Fruit fly (Drosophila melanogaster) whole organism, prepupa: ENCODE measurements around the gene CG44037.

Experiments used
- CG11762 ChIP-seq: fragments of 200-800 bp; sonication (Bioruptor generic); optimal IDR thresholded peaks from 3 replicates; lab custom pipeline; 2016; ENCODE audit warnings: missing biosample characterization, missing genetic modification characterization; ENCODE audit not compliant: insufficient read depth
- CG11902 ChIP-seq: fragments of 200-800 bp; sonication (Bioruptor generic); optimal IDR thresholded peaks from 3 replicates; lab custom pipeline; 2016; ENCODE audit warnings: missing biosample characterization, missing genetic modification characterization
- CG3032 ChIP-seq: fragments of 200-800 bp; optimal IDR thresholded peaks from 2 replicates; lab custom pipeline; 2019; ENCODE audit warnings: missing biosample characterization, mild to moderate bottlenecking, missing genetic modification characterization, moderate library complexity
- CG32006 ChIP-seq: fragments of 200-800 bp; sonication (Bioruptor generic); optimal IDR thresholded peaks from 3 replicates; lab custom pipeline; 2017; ENCODE audit warnings: missing biosample characterization, mild to moderate bottlenecking, missing genetic modification characterization
- CG34406 ChIP-seq: fragments of 200-800 bp; sonication (Bioruptor generic); optimal IDR thresholded peaks from 3 replicates; lab custom pipeline; 2016; ENCODE audit warnings: missing biosample characterization, missing genetic modification characterization
- CG3919 ChIP-seq: fragments of 200-800 bp; sonication (Bioruptor generic); optimal IDR thresholded peaks from 3 replicates; lab custom pipeline; 2016; ENCODE audit warnings: missing biosample characterization, missing genetic modification characterization
- CG6276 ChIP-seq: fragments of 200-800 bp; sonication (Bioruptor generic); optimal IDR thresholded peaks from 2 replicates; lab custom pipeline; 2017; ENCODE audit warnings: missing biosample characterization, mild to moderate bottlenecking, missing genetic modification characterization
- CG6854 ChIP-seq: fragments of 200-800 bp; sonication (Bioruptor generic); optimal IDR thresholded peaks from 2 replicates; lab custom pipeline; 2017; ENCODE audit warnings: missing biosample characterization, mild to moderate bottlenecking, missing genetic modification characterization
- CG8119 ChIP-seq: fragments of 200-800 bp; sonication (Bioruptor generic); IDR thresholded peaks from 3 replicates; pipeline ENCODE4 v1.3.6; 2022; ENCODE audit warnings: missing biosample characterization, missing genetic modification characterization
- CG8319 ChIP-seq: fragments of 200-800 bp; sonication (Bioruptor generic); optimal IDR thresholded peaks from 3 replicates; lab custom pipeline; 2016; ENCODE audit warnings: missing biosample characterization, missing genetic modification characterization
- CG8632 ChIP-seq: fragments of 200-800 bp; sonication (Bioruptor generic); optimal IDR thresholded peaks from 3 replicates; lab custom pipeline; 2016; ENCODE audit warnings: missing biosample characterization, missing genetic modification characterization
- CG9139 ChIP-seq: fragments of 200-800 bp; sonication (Bioruptor generic); optimal IDR thresholded peaks from 3 replicates; lab custom pipeline; 2017; ENCODE audit warnings: missing biosample characterization, mild to moderate bottlenecking, missing genetic modification characterization
- Eip93F ChIP-seq: fragments of 200-800 bp; sonication (Bioruptor generic); optimal IDR thresholded peaks from 2 replicates; lab custom pipeline; 2016; ENCODE audit warnings: missing biosample characterization, mild to moderate bottlenecking, missing genetic modification characterization
- Ets21C ChIP-seq: fragments of 200-800 bp; sonication (Bioruptor generic); optimal IDR thresholded peaks from 3 replicates; lab custom pipeline; 2016; ENCODE audit warnings: missing biosample characterization, missing genetic modification characterization
- Hr39 ChIP-seq: fragments of 200-800 bp; sonication (Bioruptor generic); optimal IDR thresholded peaks from 2 replicates; lab custom pipeline; 2016; ENCODE audit warnings: missing biosample characterization, missing genetic modification characterization
- Met ChIP-seq: fragments of 200-800 bp; sonication (Bioruptor generic); optimal IDR thresholded peaks from 3 replicates; lab custom pipeline; 2016; ENCODE audit warnings: missing biosample characterization, missing genetic modification characterization
- OdsH ChIP-seq: fragments of 200-800 bp; sonication (Bioruptor generic); optimal IDR thresholded peaks from 3 replicates; lab custom pipeline; 2016; ENCODE audit warnings: missing biosample characterization, missing genetic modification characterization
- Sox14 ChIP-seq: fragments of 200-800 bp; sonication (Bioruptor generic); optimal IDR thresholded peaks from 3 replicates; lab custom pipeline; 2016; ENCODE audit warnings: missing biosample characterization, missing genetic modification characterization
- Sox15 ChIP-seq: fragments of 200-800 bp; sonication (Bioruptor generic); optimal IDR thresholded peaks from 3 replicates; lab custom pipeline; 2016; ENCODE audit warnings: missing biosample characterization, missing genetic modification characterization
- acj6 ChIP-seq: fragments of 200-800 bp; sonication (Bioruptor generic); optimal IDR thresholded peaks from 3 replicates; lab custom pipeline; 2016; ENCODE audit warnings: missing biosample characterization, missing genetic modification characterization
- dac ChIP-seq: fragments of 200-800 bp; sonication (Bioruptor generic); optimal IDR thresholded peaks from 2 replicates; lab custom pipeline; 2017; ENCODE audit warnings: missing biosample characterization, mild to moderate bottlenecking, missing genetic modification characterization
- eg ChIP-seq: fragments of 200-800 bp; sonication (Bioruptor generic); IDR thresholded peaks from 3 replicates; pipeline ENCODE4 v1.3.6; 2022; ENCODE audit warnings: missing biosample characterization, missing genetic modification characterization
- esn ChIP-seq: fragments of 200-800 bp; sonication (Bioruptor generic); optimal IDR thresholded peaks from 2 replicates; lab custom pipeline; 2016; ENCODE audit warnings: missing biosample characterization, mild to moderate bottlenecking, missing genetic modification characterization, moderate library complexity
- fd85E ChIP-seq: fragments of 200-800 bp; sonication (Bioruptor generic); optimal IDR thresholded peaks from 3 replicates; lab custom pipeline; 2016; ENCODE audit warnings: missing biosample characterization, missing genetic modification characterization
- fkh ChIP-seq: fragments of 200-800 bp; sonication (Bioruptor generic); optimal IDR thresholded peaks from 3 replicates; lab custom pipeline; 2017; ENCODE audit warnings: missing biosample characterization, mild to moderate bottlenecking, missing genetic modification characterization, moderate library complexity
- net ChIP-seq: fragments of 200-800 bp; sonication (Bioruptor generic); optimal IDR thresholded peaks from 3 replicates; lab custom pipeline; 2016; ENCODE audit warnings: missing biosample characterization, missing genetic modification characterization
- pdm3 ChIP-seq: fragments of 200-800 bp; sonication (Bioruptor generic); optimal IDR thresholded peaks from 3 replicates; lab custom pipeline; 2016; ENCODE audit warnings: missing biosample characterization, missing genetic modification characterization
- spab ChIP-seq: fragments of 200-800 bp; sonication (Bioruptor generic); optimal IDR thresholded peaks from 2 replicates; lab custom pipeline; 2017; ENCODE audit warnings: missing biosample characterization, mild to moderate bottlenecking, missing genetic modification characterization, missing genetic modification reagents
- ss ChIP-seq, 2 experiments: fragments of 200-800 bp; sonication (Bioruptor generic); optimal IDR thresholded peaks; 2 replicates in 1 of 2; 3 replicates in 1 of 2; lab custom pipeline; 2017 to 2018; ENCODE audit warnings: mild to moderate bottlenecking in 2 of 2, missing biosample characterization in 2 of 2, missing genetic modification characterization in 2 of 2, moderate library complexity in 1 of 2
- svp ChIP-seq: fragments of 200-800 bp; sonication (Bioruptor generic); peaks from one replicate; lab custom pipeline; 2016; ENCODE audit warnings: missing biosample characterization, missing genetic modification characterization
- topi ChIP-seq: fragments of 200-800 bp; sonication (Bioruptor generic); optimal IDR thresholded peaks from 3 replicates; lab custom pipeline; 2016; ENCODE audit warnings: missing biosample characterization, missing genetic modification characterization
- vri ChIP-seq: fragments of 200-800 bp; sonication (Bioruptor generic); optimal IDR thresholded peaks from 3 replicates; lab custom pipeline; 2016; ENCODE audit warnings: missing biosample characterization, mild to moderate bottlenecking, missing genetic modification characterization

CG44037 gene

dm6 chr3R:12239166-12239565, 19.4 kb upstream of the CG44037 start, which contains the start of gene Cyp313a3:
Gene Cyp313a3 (minus strand): TSS chr3R:12239266.
- no peak for TF ChIP-seq vri
- no peak for TF ChIP-seq svp (GFP tag; lab: Kevin White, UChicago)
- TF ChIP-seq ss (GFP tag; optimal IDR thresholded peaks at IDR 0.05; lab: Kevin White, UChicago), result no peak
- no peak for TF ChIP-seq fd85E (GFP tag; lab: Kevin White, UChicago)
- TF ChIP-seq CG34406, result no peak
- no peak for TF ChIP-seq spab (GFP tag; lab: Kevin White, UChicago)
- TF ChIP-seq topi, result no peak
- TF ChIP-seq CG8119 (GFP tag; lab: Robert Waterston, UW), result no peak
- no peak for TF ChIP-seq CG3032
- TF ChIP-seq CG6276, result no peak

- TF ChIP-seq CG6276, result peak; percentile 27
- no peak for TF ChIP-seq acj6 (GFP tag; lab: Kevin White, UChicago)
- TF ChIP-seq svp (GFP tag; lab: Kevin White, UChicago), result peak; percentile 99
- TF ChIP-seq net, result peak; percentile 15
- TF ChIP-seq vri, result no peak
- TF ChIP-seq eg (GFP tag; lab: Robert Waterston, UW), result peak; percentile 51; the same call in 1 of the 3 replicates
- TF ChIP-seq Hr39 (GFP tag; lab: Kevin White, UChicago), result no peak
- TF ChIP-seq fkh (GFP tag; lab: Kevin White, UChicago), result peak; percentile 78
- no peak for TF ChIP-seq esn
- TF ChIP-seq CG8632 (GFP tag; lab: Kevin White, UChicago), result no peak
- no peak for TF ChIP-seq Sox15
- no peak for TF ChIP-seq CG9139 (GFP tag; lab: Kevin White, UChicago)
- TF ChIP-seq OdsH (GFP tag; lab: Kevin White, UChicago), result no peak
- TF ChIP-seq CG3919 (GFP tag; lab: Kevin White, UChicago), result peak; percentile 14
- peak; percentile 4 for TF ChIP-seq topi
- no peak for TF ChIP-seq Met (GFP tag; lab: Kevin White, UChicago)
Observed at dm6 chr3R:12244468-12245060, 14.0 kb upstream of the CG44037 start.

DNA sequence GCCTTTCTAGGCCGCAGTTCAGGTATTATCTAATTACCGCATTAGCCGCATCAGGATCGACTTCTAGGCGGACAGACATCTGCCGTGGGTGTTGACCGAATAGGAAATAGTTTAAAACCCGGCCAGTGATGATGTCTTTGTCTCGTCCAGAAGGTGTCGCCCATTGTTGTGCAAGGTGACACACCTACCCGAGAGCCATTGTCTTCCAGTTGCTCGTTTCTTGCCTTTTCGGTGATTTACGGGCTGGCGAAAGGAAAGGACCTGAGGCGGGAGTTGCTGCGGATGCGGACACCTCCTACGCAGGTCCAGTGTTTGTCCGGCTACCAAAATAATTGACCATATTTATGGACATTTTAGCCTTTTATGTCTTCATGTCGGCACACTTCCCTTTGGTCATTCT, 10.3 kb upstream of the CG44037 start:
- no peak for TF ChIP-seq fkh (GFP tag; lab: Kevin White, UChicago)
- TF ChIP-seq pdm3 (GFP tag; lab: Kevin White, UChicago), result no peak
- no peak for TF ChIP-seq Ets21C
- TF ChIP-seq Sox15, result no peak
- TF ChIP-seq CG32006, result no peak
- no peak for TF ChIP-seq CG8319
- no peak for TF ChIP-seq svp (GFP tag; lab: Kevin White, UChicago)
- TF ChIP-seq CG11902, result no peak
- no peak for TF ChIP-seq ss (GFP tag; optimal IDR thresholded peaks at IDR 0.05; lab: Kevin White, UChicago)
- no peak for TF ChIP-seq acj6 (GFP tag; lab: Kevin White, UChicago)
- TF ChIP-seq, all 60 proteins: peak for 0

DNA sequence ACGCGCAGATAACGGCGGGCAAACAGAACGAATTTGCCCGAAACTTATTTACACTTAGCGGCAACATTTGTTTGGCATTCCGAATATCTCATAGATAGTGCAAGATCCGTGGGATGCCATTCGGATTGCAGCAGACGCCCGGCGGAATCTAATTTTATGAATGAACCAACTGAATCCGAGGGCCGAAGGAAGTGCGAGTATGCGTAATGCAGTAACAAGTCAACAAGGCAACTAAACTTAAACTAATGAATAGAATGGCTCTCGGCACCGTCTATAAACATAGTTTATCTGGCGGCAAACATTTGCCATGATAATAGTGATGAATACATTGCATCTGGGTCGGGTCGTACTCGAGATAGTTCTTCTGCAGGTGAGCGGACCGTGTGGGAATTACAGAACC, 8.3 kb upstream of the CG44037 start:
- TF ChIP-seq CG9139 (GFP tag; lab: Kevin White, UChicago) (no peak), fkh (GFP tag; lab: Kevin White, UChicago) (peak; percentile 73)

dm6 chr3R:12251534-12251933, 7.0 kb upstream of the CG44037 start:
- no peak for TF ChIP-seq Sox14 (GFP tag; lab: Kevin White, UChicago)
- TF ChIP-seq dac (GFP tag; lab: Kevin White, UChicago), result no peak

DNA sequence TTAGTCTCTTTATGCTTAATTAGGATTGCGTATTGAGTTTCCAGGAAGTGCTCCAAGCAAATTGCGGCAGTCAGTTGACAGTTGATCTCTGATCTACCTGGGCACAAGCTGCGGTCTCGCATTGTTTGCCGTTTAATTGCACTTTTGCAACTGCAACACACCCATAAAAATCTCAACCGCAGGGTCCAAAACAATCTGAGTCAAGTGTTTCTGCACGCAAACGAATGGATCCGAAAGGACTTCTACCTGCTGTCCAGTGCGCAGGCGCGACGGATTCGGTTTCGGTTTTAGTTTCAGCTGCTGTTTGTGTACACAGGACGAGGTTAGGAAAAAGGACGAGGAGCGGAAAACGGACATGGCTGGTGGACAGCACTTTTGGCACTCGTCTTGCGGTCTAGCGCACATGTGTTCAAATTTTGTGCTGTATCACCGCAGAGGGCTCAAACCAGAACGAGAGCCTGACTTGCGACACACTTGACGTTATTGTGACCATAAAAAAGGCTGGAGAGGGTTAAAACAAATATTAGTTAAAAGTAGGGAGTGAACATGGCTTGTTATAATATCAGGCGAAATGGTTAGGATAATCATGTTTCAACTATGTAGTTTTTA, 6.0 kb upstream of the CG44037 start:
- TF ChIP-seq CG6854 (GFP tag; lab: Kevin White, UChicago) (no peak), svp (GFP tag; lab: Kevin White, UChicago) (no peak), CG11762 (GFP tag; lab: Kevin White, UChicago) (no peak), spab (GFP tag; lab: Kevin White, UChicago) (no peak), Eip93F (GFP tag; lab: Kevin White, UChicago) (no peak)
